Fruit fly (Drosophila melanogaster) whole organism, embryonic: ENCODE data around the gene CG32066.
A peak's percentile ranks its signal among the peaks of the same experiment; 100 is the strongest.

Source experiments
- CG10321 ChIP-seq: fragments of 200-800 bp; sonication (Bioruptor generic); IDR thresholded peaks from 2 replicates; pipeline ENCODE4 v1.3.6; 2022; ENCODE audit warnings: missing biosample characterization, missing genetic modification characterization
- CG10431 ChIP-seq: fragments of 200-800 bp; sonication (Bioruptor generic); optimal IDR thresholded peaks from 3 replicates; lab custom pipeline; 2018; ENCODE audit warnings: missing biosample characterization, mild to moderate bottlenecking, missing genetic modification characterization
- CG10462 ChIP-seq: fragments of 200-800 bp; sonication (Bioruptor generic); optimal IDR thresholded peaks from 2 replicates; lab custom pipeline; 2016; ENCODE audit warnings: missing biosample characterization, missing genetic modification characterization
- CG12219 ChIP-seq: fragments of 200-800 bp; sonication (Bioruptor generic); optimal IDR thresholded peaks from 3 replicates; lab custom pipeline; 2018; ENCODE audit warnings: missing biosample characterization, mild to moderate bottlenecking, missing genetic modification characterization
- CG14965 ChIP-seq: fragments of 200-800 bp; sonication (Bioruptor generic); optimal IDR thresholded peaks from 2 replicates; lab custom pipeline; 2016; ENCODE audit warnings: missing biosample characterization, missing genetic modification characterization, borderline replicate concordance
- CG1792 ChIP-seq: fragments of 200-800 bp; sonication (Bioruptor generic); optimal IDR thresholded peaks from 2 replicates; lab custom pipeline; 2016; ENCODE audit warnings: missing biosample characterization, missing genetic modification characterization
- CG2875 ChIP-seq: fragments of 200-800 bp; sonication (Bioruptor generic); optimal IDR thresholded peaks from 2 replicates; lab custom pipeline; 2017; ENCODE audit warnings: missing biosample characterization, mild to moderate bottlenecking, missing genetic modification characterization, missing genetic modification reagents
- CG3163 ChIP-seq: fragments of 200-800 bp; sonication (Bioruptor generic); optimal IDR thresholded peaks from 3 replicates; lab custom pipeline; 2016; ENCODE audit warnings: missing biosample characterization, missing genetic modification characterization
- CG34224 ChIP-seq: fragments of 200-800 bp; sonication (Bioruptor generic); IDR thresholded peaks from 3 replicates; pipeline ENCODE4 v1.3.6; 2022; ENCODE audit warnings: missing biosample characterization, missing genetic modification characterization; ENCODE audit not compliant: partially characterized antibody
- CG34376 ChIP-seq: fragments of 200-800 bp; sonication (Bioruptor generic); optimal IDR thresholded peaks from 2 replicates; lab custom pipeline; 2018; ENCODE audit warnings: missing biosample characterization, mild to moderate bottlenecking, missing genetic modification characterization
- CG4328 ChIP-seq: fragments of 200-800 bp; sonication (Bioruptor generic); optimal IDR thresholded peaks from 3 replicates; lab custom pipeline; 2017; ENCODE audit warnings: missing biosample characterization, missing genetic modification reagents, missing genetic modification characterization
- CG4854 ChIP-seq: fragments of 200-800 bp; sonication (Bioruptor generic); optimal IDR thresholded peaks from 2 replicates; lab custom pipeline; 2016; ENCODE audit warnings: missing biosample characterization, missing genetic modification characterization, inconsistent platforms
- CG6654 ChIP-seq: fragments of 200-800 bp; sonication (Bioruptor generic); optimal IDR thresholded peaks from 2 replicates; lab custom pipeline; 2017; ENCODE audit warnings: missing biosample characterization, mild to moderate bottlenecking, missing genetic modification characterization
- CG6791 ChIP-seq: fragments of 200-800 bp; sonication (Bioruptor generic); IDR thresholded peaks from 3 replicates; pipeline ENCODE4 v1.3.6; 2022; ENCODE audit warnings: missing biosample characterization, missing genetic modification characterization; ENCODE audit not compliant: partially characterized antibody
- CG8944 ChIP-seq: fragments of 200-800 bp; sonication (Bioruptor generic); optimal IDR thresholded peaks from 3 replicates; lab custom pipeline; 2016; ENCODE audit warnings: missing biosample characterization, missing genetic modification characterization
- CG9797 ChIP-seq: fragments of 200-800 bp; sonication (Bioruptor generic); optimal IDR thresholded peaks from 3 replicates; lab custom pipeline; 2018; ENCODE audit warnings: missing biosample characterization, mild to moderate bottlenecking, missing genetic modification characterization
- Gsc ChIP-seq: fragments of 200-800 bp; sonication (Bioruptor generic); IDR thresholded peaks from 2 replicates; pipeline ENCODE4 v1.3.6; 2022; ENCODE audit warnings: missing biosample characterization, missing genetic modification characterization
- Mad ChIP-seq: fragments of 200-800 bp; sonication (Bioruptor generic); optimal IDR thresholded peaks from 2 replicates; lab custom pipeline; 2016; ENCODE audit warnings: missing biosample characterization, missing genetic modification characterization
- Max ChIP-seq: fragments of 200-800 bp; sonication (Bioruptor generic); optimal IDR thresholded peaks from 2 replicates; lab custom pipeline; 2016; ENCODE audit warnings: missing biosample characterization, mild to moderate bottlenecking, missing genetic modification characterization
- Med ChIP-seq: fragments of 200-800 bp; sonication (Bioruptor generic); peaks from one replicate; lab custom pipeline; 2016; ENCODE audit warnings: missing biosample characterization, missing genetic modification characterization, mild to moderate bottlenecking, inconsistent platforms, moderate library complexity
- Nf-YA ChIP-seq: fragments of 200-800 bp; sonication (Bioruptor generic); IDR thresholded peaks from 2 replicates; pipeline ENCODE4 v1.3.6; 2022; ENCODE audit warnings: missing biosample characterization, missing genetic modification characterization
- abd-A ChIP-seq: fragments of 200-800 bp; sonication (Bioruptor generic); optimal IDR thresholded peaks from 3 replicates; lab custom pipeline; 2019; ENCODE audit warnings: missing biosample characterization, mild to moderate bottlenecking, missing genetic modification characterization, moderate library complexity
- ac ChIP-seq: fragments of 200-800 bp; sonication (Bioruptor generic); optimal IDR thresholded peaks from 3 replicates; lab custom pipeline; 2017; ENCODE audit warnings: missing biosample characterization, mild to moderate bottlenecking, missing genetic modification characterization
- ato ChIP-seq: fragments of 200-800 bp; sonication (Bioruptor generic); IDR thresholded peaks from 2 replicates; pipeline ENCODE4 v1.3.6; 2022; ENCODE audit warnings: missing biosample characterization, missing genetic modification characterization; ENCODE audit not compliant: partially characterized antibody
- br ChIP-seq: fragments of >200 bp; optimal IDR thresholded peaks from 2 replicates; lab custom pipeline; 2017
- chinmo ChIP-seq: fragments of 200-800 bp; sonication (Bioruptor generic); IDR thresholded peaks from 4 replicates; pipeline ENCODE4 v1.3.6; 2022; ENCODE audit warnings: missing biosample characterization, missing genetic modification characterization; ENCODE audit not compliant: partially characterized antibody
- chm ChIP-seq: fragments of 200-800 bp; sonication (Bioruptor generic); IDR thresholded peaks from 2 replicates; pipeline ENCODE4 v1.3.6; 2022; ENCODE audit warnings: missing biosample characterization, missing genetic modification characterization
- cwo ChIP-seq: fragments of 200-800 bp; sonication (Bioruptor generic); optimal IDR thresholded peaks from 3 replicates; lab custom pipeline; 2017; ENCODE audit warnings: missing biosample characterization, missing genetic modification characterization, mild to moderate bottlenecking, moderate library complexity, missing genetic modification reagents
- dmrt99B ChIP-seq: fragments of 200-800 bp; sonication (Bioruptor generic); optimal IDR thresholded peaks from 2 replicates; lab custom pipeline; 2018; ENCODE audit warnings: missing biosample characterization, mild to moderate bottlenecking, missing genetic modification characterization, moderate library complexity
- ems ChIP-seq: fragments of 200-800 bp; sonication (Bioruptor generic); optimal IDR thresholded peaks from 3 replicates; lab custom pipeline; 2016; ENCODE audit warnings: missing biosample characterization, missing genetic modification characterization
- hth ChIP-seq: fragments of >200 bp; optimal IDR thresholded peaks from 2 replicates; lab custom pipeline; 2017; ENCODE audit warnings: inconsistent platforms
- klu ChIP-seq: fragments of 200-800 bp; sonication (Bioruptor generic); IDR thresholded peaks from 2 replicates; pipeline ENCODE4 v1.3.6; 2022; ENCODE audit warnings: missing biosample characterization, missing genetic modification characterization
- knrl ChIP-seq: fragments of 200-800 bp; sonication (Bioruptor generic); IDR thresholded peaks from 3 replicates; pipeline ENCODE4 v1.3.6; 2022; ENCODE audit warnings: missing biosample characterization, missing genetic modification characterization; ENCODE audit not compliant: partially characterized antibody
- lbe ChIP-seq: fragments of 200-800 bp; sonication (Bioruptor generic); optimal IDR thresholded peaks from 2 replicates; lab custom pipeline; 2016; ENCODE audit warnings: missing biosample characterization, mild to moderate bottlenecking, missing genetic modification characterization
- nau ChIP-seq: fragments of 200-800 bp; sonication (Bioruptor generic); optimal IDR thresholded peaks from 3 replicates; lab custom pipeline; 2017; ENCODE audit warnings: missing biosample characterization, mild to moderate bottlenecking, missing genetic modification characterization, missing genetic modification reagents
- pb ChIP-seq: fragments of 200-800 bp; sonication (Bioruptor generic); optimal IDR thresholded peaks from 3 replicates; lab custom pipeline; 2016; ENCODE audit warnings: missing biosample characterization, missing genetic modification characterization
- peb ChIP-seq: fragments of 200-800 bp; sonication (Bioruptor generic); IDR thresholded peaks from 2 replicates; pipeline ENCODE4 v1.3.6; 2022; ENCODE audit warnings: missing biosample characterization, missing genetic modification characterization
- pum ChIP-seq: fragments of 200-800 bp; sonication (Bioruptor generic); optimal IDR thresholded peaks from 2 replicates; lab custom pipeline; 2016; ENCODE audit warnings: missing biosample characterization, missing genetic modification characterization
- ranshi ChIP-seq: fragments of 200-800 bp; sonication (Bioruptor generic); IDR thresholded peaks from 2 replicates; pipeline ENCODE4 v1.3.6; 2022; ENCODE audit warnings: missing biosample characterization, missing genetic modification characterization
- stc ChIP-seq: fragments of 200-800 bp; sonication (Bioruptor generic); IDR thresholded peaks from 2 replicates; pipeline ENCODE4 v1.3.6; 2022; ENCODE audit warnings: missing biosample characterization, missing genetic modification characterization
- zfh1 ChIP-seq: fragments of 200-800 bp; sonication (Bioruptor generic); IDR thresholded peaks from 3 replicates; pipeline ENCODE4 v1.3.6; 2022; ENCODE audit warnings: missing biosample characterization, missing genetic modification characterization

CG32066 gene

DNA sequence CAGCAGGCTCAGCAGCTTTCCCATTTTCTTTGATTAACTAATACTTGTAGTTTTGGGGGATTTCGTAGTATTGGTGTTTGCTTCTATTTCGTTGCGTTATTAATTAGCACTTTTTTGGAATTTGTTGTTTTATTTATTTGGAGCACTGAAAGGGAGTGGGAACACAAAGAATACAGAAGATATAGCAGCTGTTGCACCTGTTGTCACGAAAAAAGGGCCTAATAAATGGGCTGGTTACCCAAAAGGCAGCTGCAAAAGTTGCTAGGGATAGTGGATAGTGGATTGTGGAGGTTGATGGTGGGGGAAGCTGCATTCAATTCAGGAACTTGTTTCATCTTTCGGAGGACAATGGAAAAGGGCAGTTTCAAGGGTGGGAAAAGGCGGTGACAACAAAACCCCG lies 1.3 kb downstream of the CG32066 start (continued):
- TF ChIP-seq chinmo (no peak), knrl (GFP tag; lab: Robert Waterston, UW) (no peak), CG10462 (GFP tag; lab: Kevin White, UChicago) (no peak), CG34224 (GFP tag; lab: Robert Waterston, UW) (no peak), Nf-YA (GFP tag; lab: Robert Waterston, UW) (0 out of 2 replicates have a peak, but pooled peaks have one; percentile 11), CG12219 (GFP tag; lab: Kevin White, UChicago) (no peak), CG10321 (GFP tag; lab: Robert Waterston, UW) (no peak), ranshi (GFP tag; lab: Robert Waterston, UW) (0 out of 2 replicates have a peak, but pooled peaks have one; percentile 10), CG1792 (GFP tag; lab: Kevin White, UChicago) (no peak), pb (no peak), CG6654 (GFP tag; lab: Kevin White, UChicago) (no peak), CG9797 (GFP tag; lab: Kevin White, UChicago) (no peak), hth (lab: Kevin White, UChicago) (no peak), CG4328 (GFP tag; lab: Kevin White, UChicago) (no peak), dmrt99B (tag; lab: Kevin White, UChicago) (no peak), cwo (no peak), stc (GFP tag; lab: Robert Waterston, UW) (no peak; the same call in 1 of the 2 replicates), CG14965 (GFP tag; lab: Kevin White, UChicago) (no peak), CG8944 (GFP tag; lab: Kevin White, UChicago) (no peak), nau (GFP tag; lab: Kevin White, UChicago) (peak; percentile 57), Gsc (GFP tag; lab: Robert Waterston, UW) (no peak), chm (GFP tag; lab: Robert Waterston, UW) (no peak), CG4854 (no peak), ato (GFP tag; lab: Robert Waterston, UW) (no peak), CG2875 (GFP tag; lab: Kevin White, UChicago) (no peak), lbe (no peak), br (no peak), Mad (GFP tag; lab: Kevin White, UChicago) (no peak), Med (peak; percentile 29), zfh1 (GFP tag; lab: Robert Waterston, UW) (peak; percentile 5; the same call in 1 of the 3 replicates), CG10431 (GFP tag; lab: Kevin White, UChicago) (no peak), abd-A (tag; lab: Kevin White, UChicago) (no peak), CG3163 (GFP tag; lab: Kevin White, UChicago) (no peak), pum (GFP tag; lab: Kevin White, UChicago) (no peak), klu (GFP tag; lab: Robert Waterston, UW) (no peak), CG34376 (GFP tag; lab: Kevin White, UChicago) (no peak), peb (GFP tag; lab: Robert Waterston, UW) (no peak), ac (GFP tag; lab: Kevin White, UChicago) (peak; percentile 91), Max (GFP tag; lab: Kevin White, UChicago) (no peak), ems (no peak), CG6791 (no peak)
